Worm (Caenorhabditis elegans) whole organism, L3 larva: ENCODE results near the gene F31F7.2.

Experiments
- ZK546.5 ChIP-seq: sonication (generic microtip); optimal IDR thresholded peaks from 2 replicates; lab custom pipeline; 2017; ENCODE audit warnings: missing biosample characterization, missing genetic modification characterization
- aly-2 ChIP-seq: fragments of 150-350 bp; optimal IDR thresholded peaks from 2 replicates; lab custom pipeline; 2014; ENCODE audit warnings: missing biosample characterization, missing genetic modification characterization
- ama-1 ChIP-seq: fragments of 150-350 bp; optimal IDR thresholded peaks from 2 replicates; lab custom pipeline; 2018
- ceh-16 ChIP-seq: sonication (generic microtip); optimal IDR thresholded peaks from 2 replicates; lab custom pipeline; 2017; ENCODE audit warnings: missing biosample characterization, missing genetic modification characterization
- ceh-82 ChIP-seq: fragments of 150-350 bp; optimal IDR thresholded peaks from 2 replicates; lab custom pipeline; 2014; ENCODE audit warnings: missing biosample characterization, missing genetic modification characterization
- ceh-9 ChIP-seq: sonication (generic microtip); optimal IDR thresholded peaks from 2 replicates; lab custom pipeline; 2018; ENCODE audit warnings: missing biosample characterization, missing genetic modification characterization
- egl-27 ChIP-seq: sonication (generic microtip); optimal IDR thresholded peaks from 4 replicates; lab custom pipeline; 2017; ENCODE audit warnings: missing biosample characterization, missing genetic modification reagents, missing genetic modification characterization
- egl-5 ChIP-seq: fragments of 150-350 bp; optimal IDR thresholded peaks from 2 replicates; lab custom pipeline; 2017; ENCODE audit warnings: missing biosample characterization, missing genetic modification reagents, missing genetic modification characterization, inconsistent platforms
- elt-1 ChIP-seq: fragments of 150-350 bp; optimal IDR thresholded peaks from 2 replicates; lab custom pipeline; 2014; ENCODE audit warnings: missing biosample characterization, missing genetic modification characterization
- elt-3 ChIP-seq, 3 experiments: fragments of 150-350 bp in 1 of 3; sonication (generic microtip) in 2 of 3; optimal IDR thresholded peaks; 2 replicates in 2 of 3; 4 replicates in 1 of 3; lab custom pipeline; 2014 to 2017; ENCODE audit warnings: missing biosample characterization in 3 of 3, missing genetic modification characterization in 3 of 3
- eor-1 ChIP-seq, 2 experiments: fragments of 150-350 bp; optimal IDR thresholded peaks; 2 replicates each; lab custom pipeline; 2014 to 2018; ENCODE audit warnings: missing biosample characterization in 2 of 2, missing genetic modification characterization in 2 of 2
- fkh-10 ChIP-seq: sonication (generic microtip); optimal IDR thresholded peaks from 2 replicates; lab custom pipeline; 2017; ENCODE audit warnings: missing biosample characterization, missing genetic modification reagents, missing genetic modification characterization
- fkh-2 ChIP-seq: fragments of 150-350 bp; optimal IDR thresholded peaks from 2 replicates; lab custom pipeline; 2014; ENCODE audit warnings: missing biosample characterization, missing genetic modification reagents, missing genetic modification characterization
- hmg-11 ChIP-seq: sonication (generic microtip); optimal IDR thresholded peaks from 2 replicates; lab custom pipeline; 2016; ENCODE audit warnings: missing genetic modification characterization, missing compliant biosample characterization
- jun-1 ChIP-seq: fragments of 150-350 bp; optimal IDR thresholded peaks from 2 replicates; lab custom pipeline; 2014; ENCODE audit warnings: missing biosample characterization, missing genetic modification reagents, missing genetic modification characterization
- lsy-12 ChIP-seq: sonication (generic microtip); optimal IDR thresholded peaks from 2 replicates; lab custom pipeline; 2016; ENCODE audit warnings: mild to moderate bottlenecking, missing genetic modification characterization, missing compliant biosample characterization
- mdl-1 ChIP-seq: fragments of 150-350 bp; optimal IDR thresholded peaks from 2 replicates; lab custom pipeline; 2014; ENCODE audit warnings: missing biosample characterization, missing genetic modification characterization
- mml-1 ChIP-seq: fragments of 150-350 bp; sonication (generic microtip); optimal IDR thresholded peaks from 3 replicates; lab custom pipeline; 2014; ENCODE audit warnings: missing biosample characterization, missing genetic modification characterization
- nfya-1 ChIP-seq: sonication (generic microtip); optimal IDR thresholded peaks from 2 replicates; lab custom pipeline; 2017; ENCODE audit warnings: missing genetic modification characterization, mild to moderate bottlenecking, missing compliant biosample characterization, antibody characterized with exemption, moderate library complexity; ENCODE audit not compliant: insufficient read depth
- nhr-11 ChIP-seq: fragments of 150-350 bp; optimal IDR thresholded peaks from 2 replicates; lab custom pipeline; 2014; ENCODE audit warnings: missing biosample characterization, missing genetic modification characterization
- nhr-12 ChIP-seq: fragments of 150-350 bp; optimal IDR thresholded peaks from 2 replicates; lab custom pipeline; 2014; ENCODE audit warnings: missing biosample characterization, missing genetic modification characterization
- nhr-237 ChIP-seq: fragments of 150-350 bp; optimal IDR thresholded peaks from 2 replicates; lab custom pipeline; 2014; ENCODE audit warnings: missing biosample characterization, missing genetic modification characterization
- nhr-25 ChIP-seq: sonication (generic microtip); optimal IDR thresholded peaks from 2 replicates; lab custom pipeline; 2017; ENCODE audit warnings: missing biosample characterization, missing genetic modification characterization
- nhr-28 ChIP-seq: fragments of 150-350 bp; optimal IDR thresholded peaks from 2 replicates; lab custom pipeline; 2014; ENCODE audit warnings: missing biosample characterization, missing genetic modification characterization
- nhr-43 ChIP-seq: sonication (generic microtip); optimal IDR thresholded peaks from 2 replicates; lab custom pipeline; 2016; ENCODE audit warnings: mild to moderate bottlenecking, missing genetic modification characterization, missing compliant biosample characterization; ENCODE audit not compliant: poor library complexity, severe bottlenecking
- pha-4 ChIP-seq: fragments of 150-350 bp; optimal IDR thresholded peaks from 2 replicates; lab custom pipeline; 2014; ENCODE audit warnings: missing biosample characterization, missing genetic modification reagents, missing genetic modification characterization
- pqm-1 ChIP-seq: fragments of 150-350 bp; optimal IDR thresholded peaks from 2 replicates; lab custom pipeline; 2017; ENCODE audit warnings: missing biosample characterization, missing genetic modification characterization, inconsistent platforms
- sea-2 ChIP-seq: fragments of 150-350 bp; sonication (generic microtip); optimal IDR thresholded peaks from 4 replicates; lab custom pipeline; 2014; ENCODE audit warnings: missing biosample characterization, missing genetic modification reagents, missing genetic modification characterization
- skn-1 ChIP-seq: fragments of 150-350 bp; optimal IDR thresholded peaks from 2 replicates; lab custom pipeline; 2014; ENCODE audit warnings: missing biosample characterization, missing genetic modification characterization
- snpc-4 ChIP-seq: fragments of 150-350 bp; optimal IDR thresholded peaks from 2 replicates; lab custom pipeline; 2014; ENCODE audit warnings: missing biosample characterization, missing genetic modification characterization
- unc-39 ChIP-seq: sonication (generic microtip); optimal IDR thresholded peaks from 4 replicates; lab custom pipeline; 2017; ENCODE audit warnings: missing biosample characterization, missing genetic modification characterization
- unc-62 ChIP-seq: fragments of 150-350 bp; sonication (generic microtip); optimal IDR thresholded peaks from 4 replicates; lab custom pipeline; 2014; ENCODE audit warnings: missing biosample characterization, missing genetic modification reagents, missing genetic modification characterization
- zag-1 ChIP-seq: fragments of 150-350 bp; optimal IDR thresholded peaks from 2 replicates; lab custom pipeline; 2014; ENCODE audit warnings: missing biosample characterization, missing genetic modification characterization
- ztf-11 ChIP-seq: fragments of 150-350 bp; optimal IDR thresholded peaks from 2 replicates; lab custom pipeline; 2014; ENCODE audit warnings: missing biosample characterization, missing genetic modification characterization
- ztf-4 ChIP-seq: fragments of 150-350 bp; optimal IDR thresholded peaks from 2 replicates; lab custom pipeline; 2014; ENCODE audit warnings: missing biosample characterization, missing genetic modification characterization

Gene F31F7.2

DNA sequence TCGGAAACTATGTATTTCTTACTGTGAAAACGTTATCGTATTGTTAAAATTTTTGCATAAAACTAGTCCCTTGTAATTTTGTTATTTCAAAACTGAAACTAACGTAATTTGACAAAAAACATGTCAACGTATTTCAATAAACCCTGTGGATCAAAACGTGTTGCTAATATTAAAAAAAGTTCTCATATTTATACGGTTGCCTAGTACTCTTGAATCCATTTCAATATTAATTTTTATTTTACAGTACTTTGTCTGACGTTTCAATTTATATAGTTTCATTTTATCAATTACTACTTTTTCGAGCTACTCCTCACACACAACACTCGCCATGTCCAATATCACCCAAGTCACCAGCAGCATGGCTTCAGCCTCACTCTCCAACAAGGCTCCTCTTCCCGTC lies 32.8 kb downstream of the F31F7.2 start, which contains the start of gene sago-1:
Gene sago-1 (plus strand): TSS at position 301 of the 400 bp plus-strand sequence.
- TF ChIP-seq sea-2 (GFP tag; lab: Kevin White, UChicago) (no peak), ztf-11 (no peak), zag-1 (tag; lab: Kevin White, UChicago) (no peak), egl-5 (tag; lab: Kevin White, UChicago) (no peak), ztf-4 (no peak), ceh-9 (tag; lab: Kevin White, UChicago) (no peak), nhr-43 (tag; lab: Kevin White, UChicago) (no peak), snpc-4 (tag; lab: Kevin White, UChicago) (no peak), nhr-237 (tag; lab: Kevin White, UChicago) (no peak), mdl-1 (tag; lab: Kevin White, UChicago) (no peak), eor-1 (tag; optimal IDR thresholded peaks at IDR 0.05; lab: Kevin White, UChicago) (no peak), unc-62 (GFP tag; lab: Kevin White, UChicago) (no peak), nfya-1 (tag; lab: Kevin White, UChicago) (no peak), ZK546.5 (tag; lab: Kevin White, UChicago) (no peak), egl-27 (tag; lab: Kevin White, UChicago) (no peak), nhr-28 (tag; lab: Kevin White, UChicago) (no peak), unc-39 (no peak), nhr-11 (tag; lab: Kevin White, UChicago) (no peak), nhr-25 (no peak)
- TF ChIP-seq, all 47 proteins: peak for 0

- no peak for TF ChIP-seq jun-1 (tag; lab: Kevin White, UChicago)
- TF ChIP-seq zag-1 (tag; lab: Kevin White, UChicago), result no peak
- TF ChIP-seq nhr-43 (tag; lab: Kevin White, UChicago), result no peak
- no peak for TF ChIP-seq ama-1 (lab: Kevin White, UChicago)
- TF ChIP-seq fkh-2 (tag; lab: Kevin White, UChicago), result no peak
- TF ChIP-seq skn-1 (tag; lab: Kevin White, UChicago), result no peak
- TF ChIP-seq nhr-25, result no peak
- no peak for TF ChIP-seq ceh-16 (tag; lab: Kevin White, UChicago)
- TF ChIP-seq elt-3 (tag; optimal IDR thresholded peaks at IDR 0.05; lab: Kevin White, UChicago), result no peak
- TF ChIP-seq nhr-12 (tag; lab: Kevin White, UChicago), result no peak
- no peak for TF ChIP-seq aly-2
- TF ChIP-seq nhr-11 (tag; lab: Kevin White, UChicago), result no peak
- no peak for TF ChIP-seq hmg-11
- TF ChIP-seq ceh-9 (tag; lab: Kevin White, UChicago), result no peak
- TF ChIP-seq snpc-4 (tag; lab: Kevin White, UChicago), result no peak
- no peak for TF ChIP-seq ztf-11
- no peak for TF ChIP-seq nhr-237 (tag; lab: Kevin White, UChicago)
- no peak for TF ChIP-seq mml-1
- TF ChIP-seq ceh-82, result no peak
- no peak for TF ChIP-seq pqm-1 (tag; lab: Kevin White, UChicago)
These were observed 41.3 kb downstream of the F31F7.2 start for ce11 chrV:6311936-6312335.

- no peak for TF ChIP-seq ceh-9 (tag; lab: Kevin White, UChicago)
- TF ChIP-seq fkh-10 (GFP tag; lab: Kevin White, UChicago), result no peak
- no peak for TF ChIP-seq unc-62 (GFP tag; lab: Kevin White, UChicago)
- no peak for TF ChIP-seq ZK546.5 (tag; lab: Kevin White, UChicago)
- TF ChIP-seq sea-2 (GFP tag; lab: Kevin White, UChicago), result no peak
- no peak for TF ChIP-seq elt-3 (tag; optimal IDR thresholded peaks at IDR 0.05; lab: Kevin White, UChicago)
These were observed 46.0 kb downstream of the F31F7.2 start, which contains the start of gene cest-24 for ce11 chrV:6316632-6317031. Gene cest-24, plus strand, starts transcription at chrV:6316932.

- TF ChIP-seq nhr-28 (tag; lab: Kevin White, UChicago), result no peak
- no peak for TF ChIP-seq pqm-1 (tag; lab: Kevin White, UChicago)
- TF ChIP-seq lsy-12 (tag; lab: Kevin White, UChicago), result no peak
- TF ChIP-seq elt-1 (tag; lab: Kevin White, UChicago), result peak; percentile 0
- peak; percentile 45 for TF ChIP-seq nhr-25
- TF ChIP-seq pha-4, result no peak
- TF ChIP-seq nhr-12 (tag; lab: Kevin White, UChicago), result no peak
- peak; percentile 34 for TF ChIP-seq nhr-43 (tag; lab: Kevin White, UChicago)
These were observed 47.3 kb downstream of the F31F7.2 start for ce11 chrV:6317928-6318327.
